Worm (Caenorhabditis elegans) whole organism, midembryonic: ENCODE measurements around the gene tpa-1.

Source experiments
- cog-1 ChIP-seq: sonication (generic microtip); optimal IDR thresholded peaks from 2 replicates; lab custom pipeline; 2016; ENCODE audit warnings: missing genetic modification characterization, missing compliant biosample characterization
- flt-1 ChIP-seq: fragments of 200-800 bp; sonication (Bioruptor generic); IDR thresholded peaks from 2 replicates; pipeline ENCODE4 v1.3.6; 2022; ENCODE audit warnings: missing genetic modification characterization, missing compliant biosample characterization
- med-1 ChIP-seq: sonication (generic microtip); optimal IDR thresholded peaks from 2 replicates; lab custom pipeline; 2017; ENCODE audit warnings: missing genetic modification characterization, mild to moderate bottlenecking, missing compliant biosample characterization, antibody characterized with exemption, missing genetic modification reagents; ENCODE audit not compliant: insufficient read depth
- ztf-23 ChIP-seq: fragments of 200-800 bp; sonication (Bioruptor generic); IDR thresholded peaks from 2 replicates; pipeline ENCODE4 v1.3.6; 2022; ENCODE audit warnings: missing genetic modification reagents, missing genetic modification characterization, missing compliant biosample characterization

DNA sequence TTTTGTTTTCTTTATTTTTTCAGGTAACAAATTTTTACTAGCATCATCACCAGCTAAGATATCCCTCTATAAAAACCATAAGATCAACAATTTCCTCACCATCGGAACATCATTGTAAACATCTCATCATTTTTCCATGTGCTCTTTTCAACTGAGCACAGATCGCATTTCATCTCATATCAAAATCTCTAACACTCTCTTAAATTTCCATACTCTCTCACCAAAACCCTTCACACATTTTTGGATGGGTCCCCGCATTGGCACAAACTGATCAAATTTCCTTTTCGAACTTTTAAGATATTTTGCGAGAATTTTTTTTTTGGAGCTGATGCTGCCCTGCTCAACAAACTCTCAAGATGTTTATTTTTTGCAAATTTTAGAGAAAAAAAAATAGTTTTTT lies 14.4 kb upstream of the tpa-1 start:
- TF ChIP-seq cog-1 (tag; lab: Kevin White, UChicago) (no peak), ztf-23 (no peak), med-1 (GFP tag; lab: Kevin White, UChicago) (no peak), flt-1 (GFP tag; lab: Robert Waterston, UW) (no peak)
